Fruit fly (Drosophila melanogaster) S2 (cell line): ENCODE results near the gene CG6785.

ENCODE experiments used
- CG8478 ChIP-seq: fragments of >200 bp; optimal IDR thresholded peaks from 2 replicates; lab custom pipeline; 2018
- CTCF ChIP-seq, 2 experiments: fragments of >200 bp; optimal IDR thresholded peaks; 2 replicates each; lab custom pipeline; 2018

DNA sequence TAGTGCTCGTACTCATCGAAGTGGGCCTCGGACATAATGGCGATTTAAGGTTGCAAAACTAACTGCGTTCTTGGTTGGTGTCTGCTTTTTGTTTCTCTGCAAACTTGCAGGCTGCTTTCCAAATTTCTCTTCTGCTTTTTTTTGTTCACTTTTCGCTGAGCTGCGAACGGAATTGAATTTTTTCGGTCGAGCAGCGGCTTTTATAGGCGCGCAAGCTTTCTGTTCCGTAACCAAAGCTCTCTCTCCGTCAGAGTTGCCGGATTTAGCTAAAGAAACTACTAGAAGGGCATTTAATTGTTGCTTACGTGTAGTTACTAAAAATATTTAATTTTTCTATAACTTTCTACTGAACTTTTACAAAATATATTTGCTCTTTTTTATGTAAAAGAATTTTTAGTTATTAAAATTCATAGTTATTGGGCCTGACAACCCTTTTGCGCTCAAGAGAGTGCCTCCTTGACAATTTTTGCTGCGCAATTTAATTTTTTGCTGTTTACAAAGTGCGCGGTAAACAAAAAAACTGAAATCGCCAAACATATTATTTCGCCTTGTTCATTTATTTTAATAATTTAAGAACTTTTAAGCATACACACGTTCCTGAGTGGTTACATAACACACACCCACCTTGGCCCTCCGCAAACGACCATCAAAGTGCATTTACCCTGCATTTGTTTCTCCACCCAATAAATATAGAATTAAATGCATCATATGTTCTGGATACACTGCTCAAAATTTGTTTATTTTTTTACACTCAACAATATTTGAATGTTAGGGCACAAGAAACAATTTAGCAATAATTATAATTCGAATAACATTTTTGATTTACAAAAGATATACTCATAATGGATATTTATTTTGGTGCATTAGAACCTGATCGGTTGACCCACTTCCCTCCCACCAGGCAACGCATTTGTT is 1.2 kb upstream of the CG6785 start, which contains the start of gene CG6770:
- TF ChIP-seq CTCF (optimal IDR thresholded peaks at IDR 0.05; lab: Kevin White, UChicago) (no peak), CG8478 (no peak)
